Fruit fly (Drosophila melanogaster) whole organism, embryonic: ENCODE results near the gene CG13484.
A peak's percentile ranks its signal among the peaks of the same experiment; 100 is the strongest.

Experiments
- Ada2b ChIP-seq: fragments of 200-800 bp; sonication (Bioruptor generic); IDR thresholded peaks from 2 replicates; pipeline ENCODE4 v1.3.6; 2022; ENCODE audit warnings: missing biosample characterization, missing genetic modification characterization
- Adf1 ChIP-seq: fragments of 200-800 bp; sonication (Bioruptor generic); IDR thresholded peaks from 2 replicates; pipeline ENCODE4 v1.3.6; 2022; ENCODE audit warnings: missing biosample characterization, missing genetic modification characterization
- Awh ChIP-seq: fragments of 200-800 bp; sonication (Bioruptor generic); IDR thresholded peaks from 2 replicates; pipeline ENCODE4, ENCODE4 v1.3.6; 2022; ENCODE audit warnings: missing biosample characterization, missing genetic modification characterization
- BtbVII ChIP-seq: fragments of 200-800 bp; sonication (Bioruptor generic); optimal IDR thresholded peaks from 3 replicates; lab custom pipeline; 2017; ENCODE audit warnings: missing biosample characterization, mild to moderate bottlenecking, missing genetic modification characterization
- CG10147 ChIP-seq: fragments of 200-800 bp; sonication (Bioruptor generic); optimal IDR thresholded peaks from 2 replicates; lab custom pipeline; 2019; ENCODE audit warnings: missing biosample characterization, mild to moderate bottlenecking, missing genetic modification characterization, moderate library complexity
- CG10959 ChIP-seq: fragments of 200-800 bp; sonication (Bioruptor generic); IDR thresholded peaks from 2 replicates; pipeline ENCODE4 v1.3.6; 2022; ENCODE audit warnings: missing biosample characterization, missing genetic modification characterization
- CG11456 ChIP-seq: fragments of 200-800 bp; sonication (Bioruptor generic); IDR thresholded peaks from 3 replicates; pipeline ENCODE4 v1.3.6; 2022; ENCODE audit warnings: missing biosample characterization, missing genetic modification characterization
- CG12104 ChIP-seq: fragments of 200-800 bp; sonication (Bioruptor generic); optimal IDR thresholded peaks from 3 replicates; lab custom pipeline; 2016; ENCODE audit warnings: missing biosample characterization, missing genetic modification characterization
- CG12299 ChIP-seq: fragments of 200-800 bp; sonication (Bioruptor generic); optimal IDR thresholded peaks from 2 replicates; lab custom pipeline; 2018; ENCODE audit warnings: missing biosample characterization, mild to moderate bottlenecking, missing genetic modification characterization
- CG15073 ChIP-seq: fragments of 200-800 bp; sonication (Bioruptor generic); optimal IDR thresholded peaks from 2 replicates; lab custom pipeline; 2016; ENCODE audit warnings: missing biosample characterization, missing genetic modification characterization
- CG18599 ChIP-seq: fragments of 200-800 bp; sonication (Bioruptor generic); optimal IDR thresholded peaks from 3 replicates; lab custom pipeline; 2017; ENCODE audit warnings: missing biosample characterization, missing genetic modification characterization, mild to moderate bottlenecking, moderate library complexity, missing genetic modification reagents
- CG18619 ChIP-seq: fragments of 200-800 bp; sonication (Bioruptor generic); optimal IDR thresholded peaks from 3 replicates; lab custom pipeline; 2017; ENCODE audit warnings: missing biosample characterization, mild to moderate bottlenecking, missing genetic modification characterization
- CG30020 ChIP-seq: fragments of 200-800 bp; optimal IDR thresholded peaks from 2 replicates; lab custom pipeline; 2019; ENCODE audit warnings: missing biosample characterization, mild to moderate bottlenecking, missing genetic modification characterization, moderate library complexity
- CG31388 ChIP-seq: fragments of 200-800 bp; sonication (Bioruptor generic); optimal IDR thresholded peaks from 2 replicates; lab custom pipeline; 2016; ENCODE audit warnings: missing biosample characterization, missing genetic modification characterization
- CG32772 ChIP-seq: fragments of 200-800 bp; sonication (Bioruptor generic); IDR thresholded peaks from 2 replicates; pipeline ENCODE4 v1.3.6; 2022; ENCODE audit warnings: missing biosample characterization, missing genetic modification characterization
- CG34376 ChIP-seq: fragments of 200-800 bp; sonication (Bioruptor generic); optimal IDR thresholded peaks from 2 replicates; lab custom pipeline; 2018; ENCODE audit warnings: missing biosample characterization, mild to moderate bottlenecking, missing genetic modification characterization
- CG3995 ChIP-seq: fragments of 200-800 bp; sonication (Bioruptor generic); optimal IDR thresholded peaks from 3 replicates; lab custom pipeline; 2016; ENCODE audit warnings: missing biosample characterization, missing genetic modification characterization
- CG4282 ChIP-seq: fragments of 200-800 bp; sonication (Bioruptor generic); optimal IDR thresholded peaks from 2 replicates; lab custom pipeline; 2016; ENCODE audit warnings: missing biosample characterization, missing genetic modification characterization
- CG4328 ChIP-seq: fragments of 200-800 bp; sonication (Bioruptor generic); optimal IDR thresholded peaks from 3 replicates; lab custom pipeline; 2017; ENCODE audit warnings: missing biosample characterization, missing genetic modification reagents, missing genetic modification characterization
- CG4730 ChIP-seq: fragments of 200-800 bp; sonication (Bioruptor generic); IDR thresholded peaks from 2 replicates; pipeline ENCODE4 v1.3.6; 2022; ENCODE audit warnings: missing biosample characterization, missing genetic modification characterization
- CG5953 ChIP-seq: fragments of 200-800 bp; sonication (Bioruptor generic); IDR thresholded peaks from 2 replicates; pipeline ENCODE4 v1.3.6; 2022; ENCODE audit warnings: missing biosample characterization, missing genetic modification characterization
- CG6254 ChIP-seq: fragments of 200-800 bp; sonication (Bioruptor generic); optimal IDR thresholded peaks from 3 replicates; lab custom pipeline; 2017; ENCODE audit warnings: mild to moderate bottlenecking, missing biosample characterization, missing genetic modification reagents, missing genetic modification characterization
- CG7271 ChIP-seq: fragments of 200-800 bp; sonication (Bioruptor generic); optimal IDR thresholded peaks from 2 replicates; lab custom pipeline; 2018; ENCODE audit warnings: missing biosample characterization, mild to moderate bottlenecking, missing genetic modification characterization, moderate library complexity
- CG7372 ChIP-seq: fragments of 200-800 bp; sonication (Bioruptor generic); IDR thresholded peaks from 2 replicates; pipeline ENCODE4 v1.3.6; 2022; ENCODE audit warnings: missing biosample characterization, missing genetic modification characterization
- CG7786 ChIP-seq: fragments of 200-800 bp; sonication (Bioruptor generic); optimal IDR thresholded peaks from 2 replicates; lab custom pipeline; 2016; ENCODE audit warnings: missing biosample characterization, missing genetic modification characterization
- Gug ChIP-seq: fragments of 200-800 bp; sonication (Bioruptor generic); IDR thresholded peaks from 4 replicates; pipeline ENCODE4 v1.3.6; 2022; ENCODE audit warnings: missing biosample characterization, missing genetic modification characterization
- MBD-R2 ChIP-seq: fragments of 200-800 bp; sonication (Bioruptor generic); IDR thresholded peaks from 2 replicates; pipeline ENCODE4 v1.3.6; 2022; ENCODE audit warnings: missing biosample characterization, missing genetic modification characterization
- Myb ChIP-seq: fragments of 200-800 bp; sonication (Bioruptor generic); optimal IDR thresholded peaks from 2 replicates; lab custom pipeline; 2016; ENCODE audit warnings: missing biosample characterization, missing genetic modification characterization
- Nf-YC ChIP-seq: fragments of 200-800 bp; optimal IDR thresholded peaks from 3 replicates; lab custom pipeline; 2019; ENCODE audit warnings: missing biosample characterization, mild to moderate bottlenecking, missing genetic modification characterization, moderate library complexity
- NfI ChIP-seq: fragments of 200-800 bp; sonication (Bioruptor generic); optimal IDR thresholded peaks from 3 replicates; lab custom pipeline; 2018; ENCODE audit warnings: missing biosample characterization, mild to moderate bottlenecking, missing genetic modification characterization, moderate library complexity
- Poxn ChIP-seq: fragments of 200-800 bp; sonication (Bioruptor generic); IDR thresholded peaks from 2 replicates; pipeline ENCODE4 v1.3.6; 2022; ENCODE audit warnings: missing biosample characterization, missing genetic modification characterization
- Rx ChIP-seq: fragments of 200-800 bp; sonication (Bioruptor generic); IDR thresholded peaks from 2 replicates; pipeline ENCODE4 v1.3.6; 2022; ENCODE audit warnings: missing biosample characterization, missing genetic modification characterization
- Scr ChIP-seq: fragments of 200-800 bp; sonication (Bioruptor generic); IDR thresholded peaks from 2 replicates; pipeline ENCODE4 v1.3.6; 2022; ENCODE audit warnings: missing biosample characterization, missing genetic modification characterization; ENCODE audit not compliant: partially characterized antibody
- ac ChIP-seq: fragments of 200-800 bp; sonication (Bioruptor generic); optimal IDR thresholded peaks from 3 replicates; lab custom pipeline; 2017; ENCODE audit warnings: missing biosample characterization, mild to moderate bottlenecking, missing genetic modification characterization
- bowl ChIP-seq: fragments of 200-800 bp; sonication (Bioruptor generic); IDR thresholded peaks from 2 replicates; pipeline ENCODE4 v1.3.6; 2022; ENCODE audit warnings: missing biosample characterization, missing genetic modification characterization
- br ChIP-seq: fragments of >200 bp; optimal IDR thresholded peaks from 2 replicates; lab custom pipeline; 2017
- btn ChIP-seq: fragments of 200-800 bp; sonication (Bioruptor generic); optimal IDR thresholded peaks from 2 replicates; lab custom pipeline; 2016; ENCODE audit warnings: missing biosample characterization, missing genetic modification characterization
- en ChIP-seq: fragments of 200-800 bp; sonication (Bioruptor generic); optimal IDR thresholded peaks from 2 replicates; lab custom pipeline; 2016; ENCODE audit warnings: missing biosample characterization, missing genetic modification characterization
- eyg ChIP-seq: fragments of 200-800 bp; sonication (Bioruptor generic); optimal IDR thresholded peaks from 3 replicates; lab custom pipeline; 2016; ENCODE audit warnings: missing biosample characterization, missing genetic modification characterization
- gfzf ChIP-seq: fragments of 200-800 bp; sonication (Bioruptor generic); optimal IDR thresholded peaks from 2 replicates; lab custom pipeline; 2016; ENCODE audit warnings: missing biosample characterization, mild to moderate bottlenecking, missing genetic modification characterization, moderate library complexity
- gt ChIP-seq: fragments of 200-800 bp; sonication (Bioruptor generic); IDR thresholded peaks from 2 replicates; pipeline ENCODE4 v1.3.6; 2022; ENCODE audit warnings: missing biosample characterization, missing genetic modification characterization
- hth ChIP-seq: fragments of >200 bp; optimal IDR thresholded peaks from 2 replicates; lab custom pipeline; 2017; ENCODE audit warnings: inconsistent platforms
- mam ChIP-seq: fragments of 200-800 bp; sonication (Bioruptor generic); optimal IDR thresholded peaks from 3 replicates; lab custom pipeline; 2016; ENCODE audit warnings: missing biosample characterization, missing genetic modification characterization
- nerfin-1 ChIP-seq: fragments of 200-800 bp; sonication (Bioruptor generic); optimal IDR thresholded peaks from 3 replicates; lab custom pipeline; 2019; ENCODE audit warnings: missing biosample characterization, mild to moderate bottlenecking, missing genetic modification characterization, moderate library complexity
- odd ChIP-seq: fragments of 200-800 bp; sonication (Bioruptor generic); optimal IDR thresholded peaks from 2 replicates; lab custom pipeline; 2017; ENCODE audit warnings: missing biosample characterization, mild to moderate bottlenecking, missing genetic modification characterization
- pan ChIP-seq, 4 experiments: fragments of >200 bp in 3 of 4; fragments of 200-800 bp in 1 of 4; sonication (Bioruptor generic) in 1 of 4; optimal IDR thresholded peaks in 3 of 4; IDR thresholded peaks in 1 of 4; 2 replicates each; pipeline versions ENCODE4 v1.3.6 to Lab custom; 2017 to 2022; ENCODE audit warnings: missing biosample characterization in 2 of 4, missing genetic modification characterization in 2 of 4, mixed read lengths in 1 of 4
- peb ChIP-seq: fragments of 200-800 bp; sonication (Bioruptor generic); IDR thresholded peaks from 2 replicates; pipeline ENCODE4 v1.3.6; 2022; ENCODE audit warnings: missing biosample characterization, missing genetic modification characterization
- rib ChIP-seq: fragments of 200-800 bp; sonication (Bioruptor generic); IDR thresholded peaks from 2 replicates; pipeline ENCODE4 v1.3.6; 2022; ENCODE audit warnings: missing biosample characterization, missing genetic modification characterization
- row ChIP-seq: fragments of 200-800 bp; sonication (Bioruptor generic); IDR thresholded peaks from 3 replicates; pipeline ENCODE4 v1.3.6; 2022; ENCODE audit warnings: missing biosample characterization, missing genetic modification characterization
- slou ChIP-seq: fragments of 200-800 bp; sonication (Bioruptor generic); optimal IDR thresholded peaks from 3 replicates; lab custom pipeline; 2016; ENCODE audit warnings: missing biosample characterization, missing genetic modification characterization
- sug ChIP-seq: fragments of 200-800 bp; optimal IDR thresholded peaks from 2 replicates; lab custom pipeline; 2019; ENCODE audit warnings: missing biosample characterization, mild to moderate bottlenecking, missing genetic modification characterization, moderate library complexity

CG13484 gene

DNA sequence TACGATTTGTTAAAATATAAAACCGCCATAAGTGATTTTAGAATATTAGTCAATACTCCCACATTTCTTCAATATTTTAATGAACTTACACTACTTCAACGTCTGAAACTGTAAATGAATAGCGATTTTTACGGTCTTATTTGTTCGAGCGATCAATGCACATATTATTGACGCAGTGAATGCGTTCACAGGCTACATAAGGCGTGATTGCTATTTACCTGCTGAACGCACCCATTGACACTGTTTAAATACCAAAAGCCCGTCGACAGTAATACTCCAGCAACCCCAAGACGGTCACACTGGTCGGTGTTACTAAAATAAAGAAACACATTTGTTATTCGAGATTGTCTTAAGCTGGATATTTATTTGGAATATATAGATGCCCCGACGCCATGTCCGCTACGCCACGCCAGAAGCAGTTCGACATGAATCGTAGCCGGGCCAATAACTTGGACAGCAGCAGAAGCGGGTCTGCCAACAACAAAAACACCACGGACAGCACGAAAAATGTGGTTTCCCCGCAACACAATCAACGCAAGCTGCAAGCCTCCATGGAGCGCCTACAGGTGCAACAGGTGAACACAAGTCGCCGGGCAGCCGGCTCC, 1.8 kb downstream of the CG13484 start, which contains the start of gene CG6833 (continued):
- no peak for TF ChIP-seq Poxn (GFP tag; lab: Robert Waterston, UW)
- no peak for TF ChIP-seq CG10147 (GFP tag; lab: Kevin White, UChicago)
- TF ChIP-seq odd (GFP tag; lab: Kevin White, UChicago), result no peak
- TF ChIP-seq en, result no peak
- TF ChIP-seq Myb (GFP tag; lab: Kevin White, UChicago), result peak; percentile 66
- TF ChIP-seq CG11456 (GFP tag; lab: Robert Waterston, UW), result peak; percentile 89
- TF ChIP-seq row, result peak; percentile 92
- TF ChIP-seq Rx (GFP tag; lab: Robert Waterston, UW), result peak; percentile 72
- peak; percentile 50 for TF ChIP-seq Nf-YC (tag; lab: Kevin White, UChicago)
- TF ChIP-seq CG4282 (GFP tag; lab: Kevin White, UChicago), result no peak
- TF ChIP-seq CG4730 (GFP tag; lab: Robert Waterston, UW), result peak; percentile 83
- no peak for TF ChIP-seq hth (lab: Kevin White, UChicago)
- peak; percentile 60; the same call in 1 of the 2 replicates for TF ChIP-seq CG32772 (GFP tag; lab: Robert Waterston, UW)
- peak; percentile 57 for TF ChIP-seq peb (GFP tag; lab: Robert Waterston, UW)
- TF ChIP-seq CG34376 (GFP tag; lab: Kevin White, UChicago), result peak; percentile 5
- TF ChIP-seq CG7372, result peak; percentile 76
- TF ChIP-seq pan (optimal IDR thresholded peaks at IDR 0.05; lab: Kevin White, UChicago), result no peak
- peak in 1 of 2 experiments; percentile 84 for TF ChIP-seq pan (GFP tag; optimal IDR thresholded peaks at IDR 0.05 in 1 of 2, IDR thresholded peaks at IDR 0.05 in 1 of 2)
- no peak for TF ChIP-seq BtbVII (GFP tag; lab: Kevin White, UChicago)
- peak; percentile 27 for TF ChIP-seq slou (GFP tag; lab: Kevin White, UChicago)
- TF ChIP-seq nerfin-1 (tag; lab: Kevin White, UChicago), result peak; percentile 38
- TF ChIP-seq CG5953 (GFP tag; lab: Robert Waterston, UW), result peak; percentile 59; the same call in 1 of the 2 replicates
- TF ChIP-seq mam (GFP tag; lab: Kevin White, UChicago), result peak; percentile 84
- no peak for TF ChIP-seq ac
- peak; percentile 69 for TF ChIP-seq sug (tag; lab: Kevin White, UChicago)
- TF ChIP-seq rib (GFP tag; lab: Robert Waterston, UW), result peak; percentile 41
- TF ChIP-seq Awh, result peak; percentile 54
- TF ChIP-seq Scr (GFP tag; lab: Robert Waterston, UW), result no peak
- peak; percentile 65 for TF ChIP-seq CG7786 (GFP tag; lab: Kevin White, UChicago)
- 0 out of 2 replicates have a peak, but pooled peaks have one; percentile 44 for TF ChIP-seq bowl
- peak; percentile 53 for TF ChIP-seq CG6254 (GFP tag; lab: Kevin White, UChicago)
- TF ChIP-seq CG3995 (GFP tag; lab: Kevin White, UChicago), result peak; percentile 99
- peak; percentile 84 for TF ChIP-seq eyg (GFP tag; lab: Kevin White, UChicago)
- TF ChIP-seq br, result no peak
- peak; percentile 93 for TF ChIP-seq MBD-R2 (GFP tag; lab: Robert Waterston, UW)
- peak; percentile 71 for TF ChIP-seq NfI (GFP tag; lab: Kevin White, UChicago)
- peak; percentile 34 for TF ChIP-seq CG18619
- peak; percentile 7 for TF ChIP-seq CG12104 (GFP tag; lab: Kevin White, UChicago)
- TF ChIP-seq CG30020 (tag; lab: Kevin White, UChicago), result peak; percentile 61
- TF ChIP-seq CG4328 (GFP tag; lab: Kevin White, UChicago), result peak; percentile 27
- TF ChIP-seq gt, result peak; percentile 30; the same call in 1 of the 2 replicates
- TF ChIP-seq CG7271, result peak; percentile 68
- no peak for TF ChIP-seq CG15073 (GFP tag; lab: Kevin White, UChicago)
- peak; percentile 76 for TF ChIP-seq Ada2b (GFP tag; lab: Robert Waterston, UW)
- TF ChIP-seq CG10959 (GFP tag; lab: Robert Waterston, UW), result peak; percentile 56
- no peak for TF ChIP-seq btn (GFP tag; lab: Kevin White, UChicago)
- peak; percentile 72 for TF ChIP-seq CG18599
- peak; percentile 94 for TF ChIP-seq Gug (GFP tag; lab: Robert Waterston, UW)
- TF ChIP-seq gfzf (GFP tag; lab: Kevin White, UChicago), result peak; percentile 92
- TF ChIP-seq Adf1 (GFP tag; lab: Robert Waterston, UW), result no peak
- peak; percentile 23 for TF ChIP-seq CG31388 (GFP tag; lab: Kevin White, UChicago)
- no peak for TF ChIP-seq CG12299 (tag; lab: Kevin White, UChicago)
